Worm (Caenorhabditis elegans) whole organism, L2 larva: ENCODE measurements around the gene chtb-2.
A peak's percentile ranks its signal among the peaks of the same experiment; 100 is the strongest.

Experiments
- Y55F3AM.14 ChIP-seq: fragments of 200-800 bp; sonication (Bioruptor generic); optimal IDR thresholded peaks from 2 replicates; lab custom pipeline; 2018; ENCODE audit warnings: mild to moderate bottlenecking, missing genetic modification characterization, missing compliant biosample characterization
- ama-1 ChIP-seq: fragments of 150-350 bp; optimal IDR thresholded peaks from 2 replicates; lab custom pipeline; 2018; ENCODE audit warnings: inconsistent platforms
- ceh-82 ChIP-seq: fragments of 150-350 bp; optimal IDR thresholded peaks from 2 replicates; lab custom pipeline; 2014; ENCODE audit warnings: missing biosample characterization, missing genetic modification characterization
- fos-1 ChIP-seq: fragments of 150-350 bp; optimal IDR thresholded peaks from 2 replicates; lab custom pipeline; 2014; ENCODE audit warnings: missing biosample characterization, missing genetic modification characterization
- lin-11 ChIP-seq: fragments of 150-350 bp; sonication (generic microtip); optimal IDR thresholded peaks from 2 replicates; lab custom pipeline; 2014; ENCODE audit warnings: missing biosample characterization, missing genetic modification characterization, inconsistent platforms, mixed read lengths
- lin-39 ChIP-seq: fragments of 150-350 bp; optimal IDR thresholded peaks from 2 replicates; lab custom pipeline; 2014; ENCODE audit warnings: missing biosample characterization, missing genetic modification reagents, missing genetic modification characterization
- nhr-23 ChIP-seq: fragments of 150-350 bp; optimal IDR thresholded peaks from 2 replicates; lab custom pipeline; 2014; ENCODE audit warnings: missing biosample characterization, missing genetic modification reagents, missing genetic modification characterization
- skn-1 ChIP-seq: sonication (generic microtip); optimal IDR thresholded peaks from 2 replicates; lab custom pipeline; 2017; ENCODE audit warnings: missing biosample characterization, missing genetic modification characterization
- unc-55 ChIP-seq: fragments of 150-350 bp; sonication (generic microtip); optimal IDR thresholded peaks from 3 replicates; lab custom pipeline; 2014; ENCODE audit warnings: missing biosample characterization, missing genetic modification reagents, missing genetic modification characterization
- unc-62 ChIP-seq: fragments of 150-350 bp; optimal IDR thresholded peaks from 2 replicates; lab custom pipeline; 2014; ENCODE audit warnings: missing biosample characterization, missing genetic modification reagents, missing genetic modification characterization
- ztf-11 ChIP-seq: sonication (generic microtip); optimal IDR thresholded peaks from 2 replicates; lab custom pipeline; 2017; ENCODE audit warnings: missing biosample characterization, missing genetic modification characterization

ce11 chrIII:6462610-6463009, 20.4 kb upstream of the chtb-2 start, which contains the start of gene T26A5.8:
- TF ChIP-seq ceh-82 (tag; lab: Kevin White, UChicago) = no peak
- TF ChIP-seq nhr-23 (tag; lab: Kevin White, UChicago) = no peak
- no peak for TF ChIP-seq unc-62 (GFP tag; lab: Kevin White, UChicago)
- TF ChIP-seq fos-1 (tag; lab: Kevin White, UChicago) = no peak
- TF ChIP-seq lin-11 (tag; lab: Kevin White, UChicago) = no peak
- TF ChIP-seq lin-39 (tag; lab: Kevin White, UChicago) = no peak
- no peak for TF ChIP-seq unc-55 (GFP tag; lab: Kevin White, UChicago)
- peak; percentile 56 for TF ChIP-seq ama-1 (lab: Kevin White, UChicago)
- TF ChIP-seq skn-1 (tag; lab: Kevin White, UChicago) = no peak
- no peak for TF ChIP-seq Y55F3AM.14 (GFP tag; lab: Kevin White, UChicago)
- no peak for TF ChIP-seq ztf-11 (tag; lab: Kevin White, UChicago)
